Fruit fly (Drosophila melanogaster): ENCODE measurements around the gene Dpck.

Gene Dpck

dm6 chr3R:7122172-7123072, 40.4 kb downstream of the Dpck start (continued):
- no peak for TF ChIP-seq abd-A (tag; optimal IDR thresholded peaks at IDR 0.05)
- no peak for TF ChIP-seq CG3163 (GFP tag; optimal IDR thresholded peaks at IDR 0.05)
- TF ChIP-seq CG33557 (GFP tag; optimal IDR thresholded peaks at IDR 0.05) = no peak
- TF ChIP-seq amos (GFP tag; IDR thresholded peaks at IDR 0.05; ENCODE audit: partially characterized antibody) = no peak
- peak; percentile 0 for TF ChIP-seq CG17385 (GFP tag; optimal IDR thresholded peaks at IDR 0.05)
- no peak for TF ChIP-seq ap (GFP tag; IDR thresholded peaks at IDR 0.05)
- no peak for TF ChIP-seq CG9932 (GFP tag; IDR thresholded peaks at IDR 0.05)
- no peak for TF ChIP-seq Oli (tag; optimal IDR thresholded peaks at IDR 0.05)
- no peak for TF ChIP-seq vnd (GFP tag; IDR thresholded peaks at IDR 0.05; ENCODE audit: partially characterized antibody)
- no peak for TF ChIP-seq CG12219 (GFP tag; optimal IDR thresholded peaks at IDR 0.05)
- no peak; the same call in none of the 2 replicates for TF ChIP-seq crol (GFP tag; IDR thresholded peaks at IDR 0.05)
- no peak for TF ChIP-seq trh (GFP tag; optimal IDR thresholded peaks at IDR 0.05)
- TF ChIP-seq hbn (GFP tag; IDR thresholded peaks at IDR 0.05; ENCODE audit: partially characterized antibody) = no peak
- TF ChIP-seq CG9437 (GFP tag; optimal IDR thresholded peaks at IDR 0.05) = no peak
- TF ChIP-seq pb (GFP tag; optimal IDR thresholded peaks at IDR 0.05) = no peak
- no peak for TF ChIP-seq GATAe (GFP tag; conservative IDR thresholded peaks at IDR 0.05)
- no peak for TF ChIP-seq CG11247 (GFP tag; IDR thresholded peaks at IDR 0.05)
- TF ChIP-seq sqz (GFP tag; optimal IDR thresholded peaks at IDR 0.05) = no peak
- no peak for TF ChIP-seq HLH4C (GFP tag; IDR thresholded peaks at IDR 0.05; ENCODE audit: partially characterized antibody)
- no peak for TF ChIP-seq bigmax (GFP tag; optimal IDR thresholded peaks at IDR 0.05)
- no peak for TF ChIP-seq CG12299 (tag; optimal IDR thresholded peaks at IDR 0.05)
- no peak for TF ChIP-seq CG12155 (GFP tag; optimal IDR thresholded peaks at IDR 0.05)
- TF ChIP-seq CG18619 (GFP tag; optimal IDR thresholded peaks at IDR 0.05) = no peak
- no peak for TF ChIP-seq CG11093 (GFP tag; IDR thresholded peaks at IDR 0.05)
- no peak for TF ChIP-seq trem (tag; optimal IDR thresholded peaks at IDR 0.05)
- TF ChIP-seq Camta (GFP tag; optimal IDR thresholded peaks at IDR 0.05) = no peak
- no peak for TF ChIP-seq Dbx (GFP tag; IDR thresholded peaks at IDR 0.05)
- no peak for TF ChIP-seq CG10565 (GFP tag; optimal IDR thresholded peaks at IDR 0.05)
- TF ChIP-seq CG15696 (tag; optimal IDR thresholded peaks at IDR 0.05) = no peak
- TF ChIP-seq BEAF-32 (GFP tag; optimal IDR thresholded peaks at IDR 0.05) = no peak
- TF ChIP-seq CG2875 (GFP tag; optimal IDR thresholded peaks at IDR 0.05) = no peak
- TF ChIP-seq CG4820 (GFP tag; optimal IDR thresholded peaks at IDR 0.05) = no peak
- TF ChIP-seq CoRest (tag; optimal IDR thresholded peaks at IDR 0.05) = no peak
- no peak for TF ChIP-seq CG14441 (GFP tag; IDR thresholded peaks at IDR 0.05)
- TF ChIP-seq grau (tag; optimal IDR thresholded peaks at IDR 0.05) = no peak
- TF ChIP-seq Ptx1 (GFP tag; IDR thresholded peaks at IDR 0.05) = 0 out of 2 replicates have a peak, but pooled peaks have one; percentile 23
- no peak for TF ChIP-seq CG13775 (GFP tag; optimal IDR thresholded peaks at IDR 0.05)
- no peak for TF ChIP-seq crc (GFP tag; optimal IDR thresholded peaks at IDR 0.05)
- TF ChIP-seq CG10431 (GFP tag; optimal IDR thresholded peaks at IDR 0.05) = no peak
- TF ChIP-seq Lhr (GFP tag; optimal IDR thresholded peaks at IDR 0.05) = no peak
- TF ChIP-seq Six4 (GFP tag; optimal IDR thresholded peaks at IDR 0.05) = no peak
- TF ChIP-seq Stat92E (GFP tag; optimal IDR thresholded peaks at IDR 0.05) = no peak
- TF ChIP-seq odd (GFP tag; optimal IDR thresholded peaks at IDR 0.05) = no peak
- peak; percentile 74 for TF ChIP-seq CG4360 (GFP tag; IDR thresholded peaks at IDR 0.05)
- TF ChIP-seq CG12942 (GFP tag; optimal IDR thresholded peaks at IDR 0.05) = no peak
- TF ChIP-seq Aef1 (GFP tag; IDR thresholded peaks at IDR 0.05) = no peak
- TF ChIP-seq CG13287 (GFP tag; IDR thresholded peaks at IDR 0.05; ENCODE audit: partially characterized antibody) = no peak; the same call in 1 of the 2 replicates
- no peak for TF ChIP-seq CG18476 (GFP tag; optimal IDR thresholded peaks at IDR 0.05)
- no peak for TF ChIP-seq Gsc (GFP tag; IDR thresholded peaks at IDR 0.05)

All from whole organism, embryonic.